Fruit fly (Drosophila melanogaster): ENCODE results near the gene CG5973.

- TF ChIP-seq CTCF (optimal IDR thresholded peaks at IDR 0.05): no peak
- TF ChIP-seq CG8478 (optimal IDR thresholded peaks at IDR 0.05): no peak
Observed at dm6 chr2L:7409602-7410001, 27.7 kb upstream of the CG5973 start, which contains the start of gene CG5181.

Data from S2 (cell line).